Worm (Caenorhabditis elegans) whole organism, mixed stage, embryonic: ENCODE results near the gene tdp-1.

ENCODE experiments used
- M03D4.4 ChIP-seq: sonication (generic microtip); optimal IDR thresholded peaks from 2 replicates; lab custom pipeline; 2017; ENCODE audit warnings: mild to moderate bottlenecking, missing genetic modification characterization, missing compliant biosample characterization
- blmp-1 ChIP-seq: fragments of 150-350 bp; optimal IDR thresholded peaks from 2 replicates; lab custom pipeline; 2014; ENCODE audit warnings: missing biosample characterization, missing genetic modification characterization
- ceh-83 ChIP-seq: fragments of 200-800 bp; sonication (Bioruptor generic); optimal IDR thresholded peaks from 2 replicates; lab custom pipeline; 2018; ENCODE audit warnings: mild to moderate bottlenecking, missing genetic modification characterization, missing compliant biosample characterization
- ces-1 ChIP-seq: fragments of 150-350 bp; optimal IDR thresholded peaks from 2 replicates; lab custom pipeline; 2014; ENCODE audit warnings: missing biosample characterization, missing genetic modification reagents, missing genetic modification characterization
- cnd-1 ChIP-seq: fragments of 200-800 bp; sonication (Bioruptor generic); optimal IDR thresholded peaks from 2 replicates; lab custom pipeline; 2018; ENCODE audit warnings: mild to moderate bottlenecking, missing genetic modification characterization, missing compliant biosample characterization
- drap-1 ChIP-seq: fragments of 200-800 bp; sonication (Bioruptor generic); optimal IDR thresholded peaks from 3 replicates; lab custom pipeline; 2018; ENCODE audit warnings: mild to moderate bottlenecking, missing genetic modification characterization, missing compliant biosample characterization
- elt-1 ChIP-seq: sonication (generic microtip); optimal IDR thresholded peaks from 2 replicates; lab custom pipeline; 2017; ENCODE audit warnings: missing genetic modification characterization, mild to moderate bottlenecking, missing compliant biosample characterization, antibody characterized with exemption, moderate library complexity, borderline replicate concordance; ENCODE audit not compliant: insufficient read depth
- flh-1 ChIP-seq: fragments of 200-800 bp; sonication (Bioruptor generic); optimal IDR thresholded peaks from 2 replicates; lab custom pipeline; 2018; ENCODE audit warnings: mild to moderate bottlenecking, missing genetic modification characterization, moderate library complexity, missing compliant biosample characterization
- hlh-1 ChIP-seq: fragments of 150-350 bp; optimal IDR thresholded peaks from 2 replicates; lab custom pipeline; 2014; ENCODE audit warnings: missing biosample characterization, missing genetic modification reagents, missing genetic modification characterization
- lin-32 ChIP-seq: fragments of 200-800 bp; sonication (Bioruptor generic); optimal IDR thresholded peaks from 2 replicates; lab custom pipeline; 2018; ENCODE audit warnings: mild to moderate bottlenecking, missing genetic modification characterization, missing compliant biosample characterization
- lsy-2 ChIP-seq: fragments of 150-350 bp; optimal IDR thresholded peaks from 2 replicates; lab custom pipeline; 2014; ENCODE audit warnings: missing biosample characterization, missing genetic modification characterization
- mab-5 ChIP-seq: fragments of 150-350 bp; optimal IDR thresholded peaks from 2 replicates; lab custom pipeline; 2014; ENCODE audit warnings: missing biosample characterization, missing genetic modification characterization
- mep-1 ChIP-seq: fragments of 150-350 bp; optimal IDR thresholded peaks from 2 replicates; lab custom pipeline; 2017; ENCODE audit warnings: missing biosample characterization, missing genetic modification reagents, missing genetic modification characterization, inconsistent platforms
- mls-2 ChIP-seq: sonication (generic microtip); optimal IDR thresholded peaks from 2 replicates; lab custom pipeline; 2016; ENCODE audit warnings: mild to moderate bottlenecking, missing genetic modification characterization, moderate library complexity, missing compliant biosample characterization
- nhr-12 ChIP-seq: fragments of 150-350 bp; optimal IDR thresholded peaks from 2 replicates; lab custom pipeline; 2014; ENCODE audit warnings: missing biosample characterization, missing genetic modification characterization
- nhr-2 ChIP-seq: fragments of 150-350 bp; optimal IDR thresholded peaks from 2 replicates; lab custom pipeline; 2014; ENCODE audit warnings: missing biosample characterization, missing genetic modification characterization
- nhr-237 ChIP-seq: fragments of 150-350 bp; optimal IDR thresholded peaks from 2 replicates; lab custom pipeline; 2014; ENCODE audit warnings: missing biosample characterization, missing genetic modification characterization
- nhr-76 ChIP-seq: sonication (generic microtip); optimal IDR thresholded peaks from 2 replicates; lab custom pipeline; 2017; ENCODE audit warnings: missing biosample characterization, missing genetic modification characterization
- pha-4 ChIP-seq: fragments of 150-350 bp; optimal IDR thresholded peaks from 2 replicates; lab custom pipeline; 2018; ENCODE audit warnings: missing biosample characterization, missing genetic modification reagents, missing genetic modification characterization
- sem-2 ChIP-seq: fragments of 200-800 bp; sonication (Bioruptor generic); optimal IDR thresholded peaks from 2 replicates; lab custom pipeline; 2018; ENCODE audit warnings: mild to moderate bottlenecking, missing genetic modification characterization, missing compliant biosample characterization
- snpc-4 ChIP-seq: fragments of 150-350 bp; optimal IDR thresholded peaks from 2 replicates; lab custom pipeline; 2014; ENCODE audit warnings: missing biosample characterization, missing genetic modification characterization
- sptf-1 ChIP-seq: sonication (generic microtip); optimal IDR thresholded peaks from 2 replicates; lab custom pipeline; 2017; ENCODE audit warnings: mild to moderate bottlenecking, missing genetic modification characterization, moderate library complexity, missing compliant biosample characterization
- tbx-8 ChIP-seq: fragments of 200-800 bp; sonication (Bioruptor generic); optimal IDR thresholded peaks from 2 replicates; lab custom pipeline; 2018; ENCODE audit warnings: mild to moderate bottlenecking, missing genetic modification characterization, moderate library complexity, missing compliant biosample characterization
- unc-120 ChIP-seq: sonication (generic microtip); optimal IDR thresholded peaks from 2 replicates; lab custom pipeline; 2017; ENCODE audit warnings: missing genetic modification characterization, missing compliant biosample characterization; ENCODE audit not compliant: poor library complexity, severe bottlenecking
- unc-39 ChIP-seq: fragments of 150-350 bp; optimal IDR thresholded peaks from 2 replicates; lab custom pipeline; 2014; ENCODE audit warnings: missing biosample characterization, missing genetic modification characterization
- unc-62 ChIP-seq: fragments of 150-350 bp; optimal IDR thresholded peaks from 2 replicates; lab custom pipeline; 2014; ENCODE audit warnings: missing biosample characterization, missing genetic modification reagents, missing genetic modification characterization
- ztf-11 ChIP-seq: fragments of 150-350 bp; optimal IDR thresholded peaks from 2 replicates; lab custom pipeline; 2014; ENCODE audit warnings: missing biosample characterization, missing genetic modification characterization

tdp-1 gene

DNA sequence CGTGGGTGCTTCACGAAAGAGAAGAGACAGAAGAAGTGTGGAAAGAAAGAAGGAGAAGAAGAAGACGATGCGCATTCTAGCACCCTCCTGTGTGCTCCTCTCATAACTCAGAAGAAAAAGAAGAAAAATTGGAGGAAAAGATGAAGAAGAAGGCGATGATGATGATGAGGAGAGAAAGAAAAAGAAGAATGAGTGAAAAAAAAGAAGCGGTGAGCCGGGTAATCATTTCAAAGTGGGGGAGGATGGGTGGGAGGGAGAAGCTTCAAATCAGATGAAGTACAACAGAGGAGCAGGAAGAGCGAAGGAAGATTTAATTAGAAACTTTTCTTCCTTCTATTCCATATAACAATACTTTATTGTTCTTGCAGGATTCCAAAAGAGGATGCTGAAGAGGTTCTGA is 13.1 kb downstream of the tdp-1 start:
- TF ChIP-seq mep-1 (tag; lab: Kevin White, UChicago): no peak
- TF ChIP-seq elt-1: no peak
- TF ChIP-seq nhr-12 (tag; lab: Kevin White, UChicago): no peak
- TF ChIP-seq cnd-1 (tag; lab: Kevin White, UChicago): no peak
- TF ChIP-seq M03D4.4: no peak
- no peak for TF ChIP-seq sem-2
- peak; percentile 70 for TF ChIP-seq ces-1 (GFP tag; lab: Kevin White, UChicago)
- no peak for TF ChIP-seq ceh-83 (GFP tag; lab: Kevin White, UChicago)
- no peak for TF ChIP-seq nhr-2
- no peak for TF ChIP-seq mab-5 (tag; lab: Kevin White, UChicago)
- TF ChIP-seq hlh-1: no peak
- no peak for TF ChIP-seq pha-4 (tag; lab: Kevin White, UChicago)
- TF ChIP-seq tbx-8 (GFP tag; lab: Kevin White, UChicago): no peak
- TF ChIP-seq mls-2 (tag; lab: Kevin White, UChicago): peak; percentile 7
- no peak for TF ChIP-seq drap-1 (GFP tag; lab: Kevin White, UChicago)

DNA sequence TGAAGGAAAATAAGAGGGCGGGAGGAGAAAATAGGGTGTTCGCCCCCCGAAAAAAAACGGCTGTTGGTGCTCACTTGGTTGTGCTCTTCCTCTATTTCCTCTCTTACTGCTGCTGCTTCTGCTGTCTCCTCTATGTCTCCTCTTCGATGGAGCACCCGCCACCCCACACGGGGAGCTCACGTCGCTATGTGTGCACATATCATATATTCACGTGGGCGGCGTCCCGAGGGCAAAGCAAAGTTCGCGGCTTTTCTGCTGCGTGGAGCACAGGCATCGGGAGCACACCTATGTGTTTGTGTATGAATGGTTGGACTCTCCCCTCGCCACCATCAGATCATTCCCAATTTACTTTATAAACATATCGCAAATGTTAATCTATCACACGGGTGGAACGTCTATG is 15.7 kb downstream of the tdp-1 start:
- no peak for TF ChIP-seq mls-2 (tag; lab: Kevin White, UChicago)
- TF ChIP-seq flh-1 (GFP tag; lab: Kevin White, UChicago): no peak
- TF ChIP-seq elt-1: no peak
- peak; percentile 36 for TF ChIP-seq drap-1 (GFP tag; lab: Kevin White, UChicago)
- TF ChIP-seq ces-1 (GFP tag; lab: Kevin White, UChicago): no peak
- no peak for TF ChIP-seq ztf-11
- TF ChIP-seq unc-120 (tag; lab: Kevin White, UChicago): peak; percentile 48
- peak; percentile 62 for TF ChIP-seq sptf-1
- TF ChIP-seq hlh-1: peak; percentile 14

DNA sequence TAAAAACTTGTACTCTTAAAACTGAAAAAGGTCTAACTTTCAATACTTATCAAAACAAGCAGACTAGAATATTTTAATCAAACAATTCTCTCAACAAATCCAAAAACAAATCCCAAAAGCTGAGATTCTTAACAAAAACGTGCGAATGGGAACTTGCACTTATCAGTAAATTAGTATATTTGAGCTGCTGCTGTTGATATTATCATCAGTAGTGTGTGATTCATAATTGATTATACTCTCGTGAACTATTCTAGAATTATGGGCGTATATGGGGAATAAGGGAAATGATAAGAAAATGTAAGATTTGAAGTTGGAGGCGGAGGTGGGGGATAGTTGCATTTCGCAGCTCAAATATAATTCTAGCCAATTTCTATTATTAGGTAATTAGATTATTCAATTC is 16.6 kb downstream of the tdp-1 start:
- TF ChIP-seq ceh-83 (GFP tag; lab: Kevin White, UChicago) (no peak), nhr-237 (no peak), flh-1 (GFP tag; lab: Kevin White, UChicago) (no peak), unc-39 (tag; lab: Kevin White, UChicago) (no peak)

DNA sequence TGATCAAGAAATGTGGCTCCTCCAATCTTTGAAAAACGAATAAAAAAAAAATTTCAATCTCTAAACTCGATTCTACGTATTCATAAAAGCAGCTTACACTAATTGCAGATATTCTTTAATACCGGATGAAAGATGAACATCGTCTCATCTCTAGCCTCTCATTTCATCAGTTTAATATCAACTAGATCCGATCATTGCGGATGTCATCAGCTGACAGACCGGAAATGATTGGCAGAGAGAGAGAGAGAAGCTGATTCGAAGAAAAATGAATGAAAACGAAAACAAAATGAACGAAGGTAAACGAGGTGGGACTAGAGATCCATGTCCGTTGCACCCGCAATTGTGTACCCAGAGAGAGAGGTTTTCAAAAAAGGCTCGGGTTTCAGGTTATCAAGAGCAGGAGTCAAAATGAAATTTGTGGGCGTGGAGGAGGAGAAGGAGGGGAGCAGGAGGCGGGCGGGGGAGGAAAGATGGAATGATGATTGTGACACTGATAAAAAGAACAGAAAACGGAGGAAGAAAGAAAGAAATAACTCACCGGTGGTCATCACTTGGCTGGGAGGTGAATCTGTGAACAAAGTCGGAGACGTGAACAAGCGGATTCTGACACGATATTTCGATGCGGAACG is 17.4 kb downstream of the tdp-1 start:
- TF ChIP-seq lsy-2 (tag; lab: Kevin White, UChicago) (no peak), tbx-8 (GFP tag; lab: Kevin White, UChicago) (no peak), snpc-4 (tag; lab: Kevin White, UChicago) (no peak), sem-2 (no peak), mab-5 (tag; lab: Kevin White, UChicago) (no peak), hlh-1 (peak; percentile 73), unc-62 (GFP tag; lab: Kevin White, UChicago) (peak; percentile 74), nhr-76 (tag; lab: Kevin White, UChicago) (no peak), unc-120 (tag; lab: Kevin White, UChicago) (peak; percentile 33)
- TF ChIP-seq, all 35 proteins: peak for 3

DNA sequence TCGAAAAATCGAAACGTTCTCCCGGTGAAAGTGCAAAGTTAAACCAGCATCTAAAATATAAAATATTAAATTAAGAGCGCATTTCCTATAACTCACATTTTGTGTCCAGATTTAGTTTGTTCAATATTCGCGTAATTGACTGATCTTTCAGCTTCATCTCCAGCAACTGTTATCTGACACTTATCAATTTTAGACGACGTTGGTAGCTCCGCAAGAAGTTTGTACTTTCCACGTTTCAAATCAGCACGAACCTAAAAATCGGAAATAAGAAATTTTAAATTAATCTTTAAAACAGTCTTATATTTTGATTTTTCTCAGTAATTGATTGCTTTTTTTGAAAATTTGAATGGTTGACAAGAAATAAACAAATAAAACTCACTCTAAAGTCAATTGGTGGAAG is 20.0 kb downstream of the tdp-1 start:
- no peak for TF ChIP-seq drap-1 (GFP tag; lab: Kevin White, UChicago)
- no peak for TF ChIP-seq nhr-237

DNA sequence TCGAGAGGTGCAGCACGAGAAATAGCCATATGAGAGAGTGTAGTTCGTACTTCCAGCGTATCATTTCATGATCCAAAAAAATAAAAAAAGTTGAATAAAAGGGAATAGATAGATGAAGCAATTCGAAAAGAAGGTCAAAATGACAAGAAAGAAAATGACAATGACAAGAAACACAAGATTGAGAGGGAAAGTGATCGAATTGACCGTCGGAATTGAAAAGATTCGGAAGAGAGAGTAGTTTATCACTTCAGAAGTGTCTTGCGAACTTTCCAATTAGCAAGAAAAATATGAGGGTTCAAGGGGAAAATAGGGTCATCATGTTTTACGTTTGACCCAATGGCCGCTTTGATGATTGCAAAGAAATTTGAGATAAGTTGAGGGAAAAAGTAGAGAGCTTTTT is 22.1 kb downstream of the tdp-1 start, which contains the start of gene dep-1:
dep-1 (minus strand) TSS at position 95 of the 400 bp plus-strand sequence.
- TF ChIP-seq lsy-2 (tag; lab: Kevin White, UChicago): no peak
- TF ChIP-seq ztf-11: no peak
- TF ChIP-seq nhr-2: no peak
- no peak for TF ChIP-seq flh-1 (GFP tag; lab: Kevin White, UChicago)
- TF ChIP-seq mab-5 (tag; lab: Kevin White, UChicago): no peak
- no peak for TF ChIP-seq sptf-1
- TF ChIP-seq ceh-83 (GFP tag; lab: Kevin White, UChicago): no peak
- no peak for TF ChIP-seq M03D4.4
- no peak for TF ChIP-seq elt-1
- TF ChIP-seq drap-1 (GFP tag; lab: Kevin White, UChicago): no peak
- no peak for TF ChIP-seq blmp-1 (tag; lab: Kevin White, UChicago)
- no peak for TF ChIP-seq unc-120 (tag; lab: Kevin White, UChicago)
- TF ChIP-seq hlh-1: no peak
- no peak for TF ChIP-seq lin-32 (GFP tag; lab: Kevin White, UChicago)
- TF ChIP-seq tbx-8 (GFP tag; lab: Kevin White, UChicago): no peak
